Worm (Caenorhabditis elegans): ENCODE data around the gene haly-1.
A peak's percentile ranks its signal among the peaks of the same experiment; 100 is the strongest.

Gene haly-1

DNA sequence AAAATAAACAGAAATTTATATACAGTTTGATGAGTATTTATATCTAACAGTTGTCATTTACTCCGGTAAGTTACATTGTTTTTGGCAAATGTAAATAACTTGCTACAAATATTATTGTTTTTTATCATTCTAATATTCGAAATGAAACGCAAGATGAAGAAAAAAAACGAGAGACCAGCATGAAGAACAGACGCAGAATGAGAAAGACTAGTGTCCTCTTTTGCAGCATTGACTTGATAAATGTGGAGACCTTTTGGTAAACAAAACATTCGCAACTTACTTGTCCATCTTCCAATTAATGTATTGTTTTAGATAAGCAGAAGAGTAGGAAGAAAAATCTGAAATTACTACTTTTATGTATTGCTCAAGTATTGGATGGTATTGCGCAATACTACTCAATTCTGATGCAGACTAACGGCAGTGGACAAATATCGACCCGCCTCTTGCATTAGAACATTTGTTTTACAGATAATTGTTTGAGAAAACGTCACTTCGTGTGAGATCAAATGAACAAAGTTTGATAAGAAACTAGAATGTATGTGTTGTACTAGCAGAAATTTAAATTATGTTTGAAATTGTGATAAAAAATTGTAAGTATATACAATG, 19.2 kb downstream of the haly-1 start, which contains the start of gene pgp-6:
pgp-6 (minus strand) TSS at position 288 of the 606 bp plus-strand sequence.
- TF ChIP-seq ceh-31 (tag; optimal IDR thresholded peaks at IDR 0.05) (no peak), elt-2 (tag; optimal IDR thresholded peaks at IDR 0.05) (peak; percentile 70)

DNA sequence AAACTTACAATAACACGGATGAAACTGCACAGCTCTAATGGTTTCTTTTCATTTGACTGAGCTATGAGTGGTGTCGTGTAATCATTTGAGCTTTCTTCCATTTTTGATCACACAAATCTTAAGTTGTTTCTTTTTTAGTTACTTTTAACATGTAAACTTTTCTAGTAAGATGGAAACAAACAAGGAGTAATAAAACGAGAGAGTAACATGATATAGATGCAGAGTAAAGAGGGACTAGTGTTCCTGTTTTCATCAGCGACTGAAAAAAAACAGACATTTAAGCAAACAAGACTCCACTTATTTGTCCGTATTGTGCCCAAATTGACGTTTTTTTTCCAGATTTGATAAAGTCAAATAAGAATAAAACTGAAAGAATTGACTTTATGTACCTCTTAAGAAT, 26.3 kb downstream of the haly-1 start, which contains the start of gene pgp-7:
pgp-7 (minus strand) TSS at position 101 of the 400 bp plus-strand sequence.
- TF ChIP-seq hlh-30 (tag; optimal IDR thresholded peaks at IDR 0.05; ENCODE audit: insufficient read depth) (no peak), K09A11.1 (tag; optimal IDR thresholded peaks at IDR 0.05; ENCODE audit: insufficient read depth) (no peak), hlh-8 (tag; optimal IDR thresholded peaks at IDR 0.05) (no peak), unc-3 (GFP tag; conservative IDR thresholded peaks at IDR 0.05) (no peak), unc-3 (tag; optimal IDR thresholded peaks at IDR 0.05) (no peak), ceh-30 (tag; optimal IDR thresholded peaks at IDR 0.05) (no peak), fkh-10 (GFP tag; optimal IDR thresholded peaks at IDR 0.05) (no peak), pag-3 (tag; optimal IDR thresholded peaks at IDR 0.05; ENCODE audit: borderline replicate concordance) (no peak), ceh-6 (GFP tag; optimal IDR thresholded peaks at IDR 0.05) (no peak), ceh-22 (tag; optimal IDR thresholded peaks at IDR 0.05) (no peak), ttx-3 (tag; optimal IDR thresholded peaks at IDR 0.05) (no peak), fkh-6 (tag; optimal IDR thresholded peaks at IDR 0.05) (no peak), npax-4 (tag; optimal IDR thresholded peaks at IDR 0.05) (no peak), ets-4 (tag; optimal IDR thresholded peaks at IDR 0.05) (no peak), hlh-13 (GFP tag; optimal IDR thresholded peaks at IDR 0.05) (no peak), pax-1 (tag; optimal IDR thresholded peaks at IDR 0.05) (no peak), T23F11.4 (GFP tag; optimal IDR thresholded peaks at IDR 0.05) (no peak), lim-6 (tag; optimal IDR thresholded peaks at IDR 0.05) (no peak), gmeb-2 (tag; optimal IDR thresholded peaks at IDR 0.05) (no peak)

DNA sequence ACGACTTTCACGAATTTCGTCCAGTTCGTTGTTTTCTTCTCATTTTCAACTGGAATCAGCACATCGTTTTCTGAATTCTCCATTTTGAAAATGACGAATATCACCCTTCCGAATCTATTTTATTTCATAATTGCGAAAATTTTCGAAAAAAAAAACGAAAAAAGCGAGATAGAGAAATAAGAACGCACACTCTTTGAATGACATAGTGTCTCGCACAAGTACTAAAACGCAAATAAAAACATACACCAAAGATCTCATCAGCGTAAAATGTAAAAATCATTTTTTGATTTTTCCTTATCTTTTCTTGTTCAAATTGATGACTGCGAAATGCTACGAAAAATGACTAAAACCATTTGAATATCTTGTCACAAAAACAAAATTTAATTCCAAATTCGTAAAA, 32.1 kb downstream of the haly-1 start, which contains the start of gene pgp-8:
pgp-8 (minus strand) TSS at position 101 of the 400 bp plus-strand sequence.
- TF ChIP-seq ref-2 (tag; optimal IDR thresholded peaks at IDR 0.05) (no peak), pax-1 (tag; optimal IDR thresholded peaks at IDR 0.05) (no peak), ceh-45 (GFP tag; IDR thresholded peaks at IDR 0.05) (no peak)

DNA sequence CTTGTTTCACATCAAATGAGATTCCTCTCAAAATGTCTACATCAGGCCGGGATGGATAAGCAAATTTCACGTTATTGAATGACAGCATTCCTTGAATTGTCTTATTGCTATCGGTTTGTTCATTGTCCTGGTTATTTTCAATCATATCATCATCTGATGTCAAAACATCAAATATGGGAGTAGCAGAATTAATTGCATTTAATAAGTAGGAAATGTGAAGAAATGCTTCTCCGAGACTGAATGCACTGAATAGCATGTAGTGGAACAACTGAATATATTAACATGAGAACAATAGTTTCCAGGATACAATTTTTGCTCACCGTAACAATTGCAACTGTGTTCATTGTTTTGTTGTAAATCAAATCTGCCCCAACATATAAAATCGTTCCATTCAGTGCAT, 33.8 kb downstream of the haly-1 start:
- no peak for TF ChIP-seq C38D4.7 (GFP tag; optimal IDR thresholded peaks at IDR 0.05)
- TF ChIP-seq hlh-8 (tag; optimal IDR thresholded peaks at IDR 0.05), result no peak
- TF ChIP-seq rnt-1 (tag; optimal IDR thresholded peaks at IDR 0.05), result no peak
- TF ChIP-seq sdc-2 (tag; optimal IDR thresholded peaks at IDR 0.05), result no peak
- no peak for TF ChIP-seq ceh-18 (tag; optimal IDR thresholded peaks at IDR 0.05)
- TF ChIP-seq ceh-22 (tag; optimal IDR thresholded peaks at IDR 0.05), result no peak
- TF ChIP-seq ceh-9 (tag; optimal IDR thresholded peaks at IDR 0.05), result no peak
- TF ChIP-seq zip-5 (tag; optimal IDR thresholded peaks at IDR 0.05), result no peak
- TF ChIP-seq gmeb-2 (tag; optimal IDR thresholded peaks at IDR 0.05), result no peak
- no peak for TF ChIP-seq hlh-6 (tag; optimal IDR thresholded peaks at IDR 0.05)
- no peak for TF ChIP-seq odd-2 (tag; optimal IDR thresholded peaks at IDR 0.05)

DNA sequence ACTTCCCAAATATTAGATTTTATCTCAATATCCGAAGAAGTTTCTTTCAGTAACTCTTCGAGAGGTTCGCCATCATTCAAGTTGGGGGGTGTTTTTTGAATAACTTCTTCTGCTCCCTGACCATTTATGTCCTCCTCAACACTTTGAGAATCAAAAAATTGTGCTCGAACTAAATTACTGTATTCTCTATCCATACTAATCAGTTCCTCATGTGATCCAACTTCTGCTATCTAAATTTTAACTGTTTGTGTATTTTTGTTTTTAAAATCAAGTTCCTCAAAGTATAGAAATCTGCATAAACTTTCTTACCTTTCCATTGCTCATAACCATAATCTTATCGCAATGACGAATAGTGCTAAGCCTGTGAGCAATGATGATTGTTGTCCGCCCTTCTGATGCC, 34.7 kb downstream of the haly-1 start:
- TF ChIP-seq ttx-3 (tag; optimal IDR thresholded peaks at IDR 0.05) (no peak), ceh-31 (tag; optimal IDR thresholded peaks at IDR 0.05) (no peak), ets-4 (tag; optimal IDR thresholded peaks at IDR 0.05) (no peak), dve-1 (tag; optimal IDR thresholded peaks at IDR 0.05) (no peak), ref-2 (tag; optimal IDR thresholded peaks at IDR 0.05) (no peak), sox-2 (GFP tag; IDR thresholded peaks at IDR 0.05) (no peak), pax-1 (tag; optimal IDR thresholded peaks at IDR 0.05) (no peak), fkh-10 (GFP tag; optimal IDR thresholded peaks at IDR 0.05) (no peak), syd-9 (tag; optimal IDR thresholded peaks at IDR 0.05) (no peak), npax-4 (tag; optimal IDR thresholded peaks at IDR 0.05) (no peak), hlh-8 (tag; optimal IDR thresholded peaks at IDR 0.05) (no peak), sox-4 (tag; optimal IDR thresholded peaks at IDR 0.05) (no peak), nhr-232 (tag; optimal IDR thresholded peaks at IDR 0.05) (no peak), C38D4.7 (GFP tag; optimal IDR thresholded peaks at IDR 0.05) (no peak), ceh-22 (tag; optimal IDR thresholded peaks at IDR 0.05) (no peak), F13H6.1 (tag; optimal IDR thresholded peaks at IDR 0.05) (no peak)
